ENCODE assay signal across 3 fruit fly cellular contexts in the genomic region with DNA sequence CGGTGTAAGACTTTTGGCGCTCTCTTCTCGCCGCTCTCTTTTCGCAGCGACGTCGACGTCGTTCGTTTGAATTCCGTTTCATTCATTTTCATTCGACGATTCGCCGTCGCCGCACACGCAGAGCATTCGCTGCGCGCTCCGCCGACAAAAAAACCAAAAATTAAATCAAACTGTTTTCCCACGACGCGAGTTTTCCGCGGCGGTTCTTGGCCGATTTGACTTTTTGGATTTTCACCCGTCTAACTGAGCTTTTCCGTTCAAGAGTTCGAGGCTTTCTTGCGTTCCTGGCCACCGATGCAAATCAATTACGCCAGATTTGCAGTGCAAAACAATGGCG.
A peak's percentile ranks its signal among the peaks of the same experiment; 100 is the strongest.
TF ChIP-seq lines count a peak whose summit lies in the region.

No protein-coding gene starts in this region.

- TF ChIP-seq CTCF in whole organism, embryonic (GFP tag; optimal IDR thresholded peaks at IDR 0.05; lab: Kevin White, UChicago) = no peak

TF ChIP-seq in whole organism, adult, 20 proteins besides CTCF, POLR2A, EP300 and RAD21:
- TF ChIP-seq CG7045 (GFP tag; optimal IDR thresholded peaks at IDR 0.05; lab: Kevin White, UChicago) = no peak
- no peak for TF ChIP-seq Clk (GFP tag; optimal IDR thresholded peaks at IDR 0.05; lab: Kevin White, UChicago)
- no peak for TF ChIP-seq CG12768 (GFP tag; optimal IDR thresholded peaks at IDR 0.05; lab: Kevin White, UChicago)
- peak; percentile 15 for TF ChIP-seq cic (GFP tag; optimal IDR thresholded peaks at IDR 0.05; lab: Kevin White, UChicago)
- peak; percentile 79 for TF ChIP-seq CG11617 (GFP tag; optimal IDR thresholded peaks at IDR 0.05; lab: Kevin White, UChicago)
- TF ChIP-seq toe (GFP tag; optimal IDR thresholded peaks at IDR 0.05; lab: Kevin White, UChicago) = no peak
- no peak for TF ChIP-seq bab1 (GFP tag; optimal IDR thresholded peaks at IDR 0.05; lab: Kevin White, UChicago)
- no peak for TF ChIP-seq kay (GFP tag; lab: Kevin White, UChicago; ENCODE audit: borderline replicate concordance)
- no peak for TF ChIP-seq tj (GFP tag; optimal IDR thresholded peaks at IDR 0.05; lab: Kevin White, UChicago)
- no peak for TF ChIP-seq CG1620 (GFP tag; optimal IDR thresholded peaks at IDR 0.05; lab: Kevin White, UChicago)
- no peak for TF ChIP-seq Hr96 (GFP tag; optimal IDR thresholded peaks at IDR 0.05; lab: Kevin White, UChicago)
- TF ChIP-seq CG14711 (tag; optimal IDR thresholded peaks at IDR 0.05; lab: Kevin White, UChicago) = no peak
- no peak for TF ChIP-seq CG7101 (tag; optimal IDR thresholded peaks at IDR 0.05; lab: Kevin White, UChicago)
- TF ChIP-seq Crg-1 (GFP tag; optimal IDR thresholded peaks at IDR 0.05; lab: Kevin White, UChicago) = no peak

TF ChIP-seq in whole organism, embryonic, 481 proteins besides CTCF, POLR2A, EP300 and RAD21 (continues in another document):
- no peak for TF ChIP-seq Max (GFP tag; optimal IDR thresholded peaks at IDR 0.05; lab: Kevin White, UChicago)
- no peak for TF ChIP-seq cad (GFP tag; optimal IDR thresholded peaks at IDR 0.05; lab: Kevin White, UChicago)
- TF ChIP-seq Nf-YB (GFP tag; optimal IDR thresholded peaks at IDR 0.05; lab: Kevin White, UChicago) = no peak
- peak; percentile 7; the same call in 1 of the 2 replicates for TF ChIP-seq CG13287 (GFP tag; IDR thresholded peaks at IDR 0.05; lab: Robert Waterston, UW; ENCODE audit: partially characterized antibody)
- TF ChIP-seq ap (GFP tag; IDR thresholded peaks at IDR 0.05; lab: Robert Waterston, UW) = no peak
- TF ChIP-seq Adf1 (GFP tag; IDR thresholded peaks at IDR 0.05; lab: Robert Waterston, UW) = peak; percentile 15
- TF ChIP-seq Jarid2 (GFP tag; optimal IDR thresholded peaks at IDR 0.05; lab: Kevin White, UChicago) = peak; percentile 82
- TF ChIP-seq Abd-B (GFP tag; optimal IDR thresholded peaks at IDR 0.05; lab: Kevin White, UChicago) = no peak
- TF ChIP-seq nerfin-2 (GFP tag; IDR thresholded peaks at IDR 0.05; lab: Robert Waterston, UW; ENCODE audit: partially characterized antibody) = 0 out of 2 replicates have a peak, but pooled peaks have one; percentile 42
- no peak for TF ChIP-seq yki (optimal IDR thresholded peaks at IDR 0.05; lab: Kevin White, UChicago)
- no peak for TF ChIP-seq CG17328 (GFP tag; IDR thresholded peaks at IDR 0.05; lab: Robert Waterston, UW)
- 0 out of 4 replicates have a peak, but pooled peaks have one; percentile 8 for TF ChIP-seq Dll (GFP tag; IDR thresholded peaks at IDR 0.05; lab: Robert Waterston, UW; ENCODE audit: partially characterized antibody)
- peak; percentile 78 for TF ChIP-seq CG7556 (GFP tag; optimal IDR thresholded peaks at IDR 0.05; lab: Kevin White, UChicago)
- no peak for TF ChIP-seq eyg (GFP tag; optimal IDR thresholded peaks at IDR 0.05; lab: Kevin White, UChicago)
- no peak for TF ChIP-seq CG4424 (GFP tag; optimal IDR thresholded peaks at IDR 0.05; lab: Kevin White, UChicago)
- TF ChIP-seq Sox102F (GFP tag; optimal IDR thresholded peaks at IDR 0.05; lab: Kevin White, UChicago) = no peak
- TF ChIP-seq CG18262 (tag; optimal IDR thresholded peaks at IDR 0.05; lab: Kevin White, UChicago) = no peak
- no peak for TF ChIP-seq CG15601 (tag; optimal IDR thresholded peaks at IDR 0.05; lab: Kevin White, UChicago)
- TF ChIP-seq CG42726 (GFP tag; IDR thresholded peaks at IDR 0.05; lab: Robert Waterston, UW; ENCODE audit: partially characterized antibody) = peak; percentile 65; the same call in 1 of the 2 replicates
- peak; percentile 36; the same call in 1 of the 2 replicates for TF ChIP-seq amos (GFP tag; IDR thresholded peaks at IDR 0.05; lab: Robert Waterston, UW; ENCODE audit: partially characterized antibody)
- TF ChIP-seq Oli (tag; optimal IDR thresholded peaks at IDR 0.05; lab: Kevin White, UChicago) = no peak
- no peak for TF ChIP-seq CG13123 (GFP tag; optimal IDR thresholded peaks at IDR 0.05; lab: Kevin White, UChicago)
- no peak for TF ChIP-seq CG1792 (GFP tag; optimal IDR thresholded peaks at IDR 0.05; lab: Kevin White, UChicago)
- TF ChIP-seq gcm (GFP tag; optimal IDR thresholded peaks at IDR 0.05; lab: Kevin White, UChicago) = no peak
- peak; percentile 2 for TF ChIP-seq Hand (GFP tag; optimal IDR thresholded peaks at IDR 0.05; lab: Kevin White, UChicago)
- peak; percentile 53; the same call in 1 of the 2 replicates for TF ChIP-seq Bgb (GFP tag; IDR thresholded peaks at IDR 0.05; lab: Robert Waterston, UW; ENCODE audit: partially characterized antibody)
- TF ChIP-seq CG17912 (GFP tag; optimal IDR thresholded peaks at IDR 0.05; lab: Kevin White, UChicago) = no peak
- no peak for TF ChIP-seq CG4328 (GFP tag; optimal IDR thresholded peaks at IDR 0.05; lab: Kevin White, UChicago)
- TF ChIP-seq unpg (GFP tag; optimal IDR thresholded peaks at IDR 0.05; lab: Kevin White, UChicago) = no peak
- TF ChIP-seq CG8944 (GFP tag; optimal IDR thresholded peaks at IDR 0.05; lab: Kevin White, UChicago) = no peak
- peak; percentile 12 for TF ChIP-seq Deaf1 (tag; optimal IDR thresholded peaks at IDR 0.05; lab: Kevin White, UChicago)
- TF ChIP-seq repo (GFP tag; optimal IDR thresholded peaks at IDR 0.05; lab: Kevin White, UChicago) = no peak
- TF ChIP-seq CG3281 (GFP tag; optimal IDR thresholded peaks at IDR 0.05; lab: Kevin White, UChicago) = no peak
- no peak for TF ChIP-seq CG43689 (GFP tag; IDR thresholded peaks at IDR 0.05; lab: Robert Waterston, UW)
- no peak for TF ChIP-seq her (GFP tag; optimal IDR thresholded peaks at IDR 0.05; lab: Kevin White, UChicago)
- no peak for TF ChIP-seq D19A (tag; optimal IDR thresholded peaks at IDR 0.05; lab: Kevin White, UChicago)

TF ChIP-seq in whole organism, wandering third instar larva, 38 proteins besides CTCF, POLR2A, EP300 and RAD21:
- TF ChIP-seq OdsH (GFP tag; optimal IDR thresholded peaks at IDR 0.05; lab: Kevin White, UChicago) (no peak), dl (GFP tag; optimal IDR thresholded peaks at IDR 0.05; lab: Kevin White, UChicago; ENCODE audit: insufficient read depth in 1 of 2, partially characterized antibody in 2 of 2) (peak in 1 of 2 experiments; percentile 23), CG9705 (GFP tag; optimal IDR thresholded peaks at IDR 0.05; lab: Kevin White, UChicago) (no peak), Dif (GFP tag; optimal IDR thresholded peaks at IDR 0.05; lab: Kevin White, UChicago; ENCODE audit: partially characterized antibody) (peak; percentile 33)
